Worm (Caenorhabditis elegans) whole organism, L4 larva: ENCODE results near the gene unc-41.

Experiments used
- R02D3.7 ChIP-seq: fragments of 150-350 bp; sonication (generic microtip); optimal IDR thresholded peaks from 3 replicates; lab custom pipeline; 2014; ENCODE audit warnings: missing biosample characterization, missing genetic modification characterization
- daf-16 ChIP-seq, 3 experiments: sonication (generic microtip); optimal IDR thresholded peaks; 2 replicates each; lab custom pipeline; 2016 to 2017; ENCODE audit warnings: missing genetic modification characterization in 3 of 3, missing genetic modification reagents in 3 of 3, mild to moderate bottlenecking in 2 of 3, missing compliant biosample characterization in 2 of 3, missing biosample characterization in 1 of 3, moderate library complexity in 1 of 3

unc-41 gene

DNA sequence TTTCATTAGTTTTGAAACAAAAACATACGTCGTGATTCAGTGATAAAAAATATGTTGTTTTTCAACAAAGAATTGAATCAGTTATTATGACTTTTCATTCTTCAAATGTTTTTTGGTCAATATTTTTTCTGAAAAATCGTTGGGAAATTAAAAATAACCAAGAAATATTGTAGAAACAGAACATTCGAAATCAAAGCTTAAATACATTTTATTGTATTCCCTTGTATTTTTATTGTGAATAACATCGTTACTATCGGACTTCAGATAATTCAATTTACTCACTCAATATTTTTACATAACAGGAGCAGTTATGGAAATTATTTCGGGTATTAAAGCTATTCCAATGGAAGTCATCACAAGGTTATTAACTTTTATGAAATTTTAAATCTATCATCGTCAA, 59.4 kb downstream of the unc-41 start, which contains the start of gene C50H2.4 (continued):
- no peak for TF ChIP-seq daf-16 (GFP tag; optimal IDR thresholded peaks at IDR 0.05; lab: Kevin White, UChicago)
- no peak for TF ChIP-seq daf-16 (tag; optimal IDR thresholded peaks at IDR 0.05; lab: Kevin White, UChicago)
- no peak for TF ChIP-seq R02D3.7 (tag; lab: Kevin White, UChicago)
